Worm (Caenorhabditis elegans) whole organism, late embryonic: Measurements from ENCODE around the gene swt-6.
A peak's percentile ranks its signal among the peaks of the same experiment; 100 is the strongest.

Experiments
- C38D4.7 ChIP-seq: fragments of 200-800 bp; sonication (Bioruptor generic); optimal IDR thresholded peaks from 2 replicates; lab custom pipeline; 2018; ENCODE audit warnings: mild to moderate bottlenecking, missing genetic modification characterization, moderate library complexity, missing compliant biosample characterization
- F13H6.1 ChIP-seq: sonication (generic microtip); optimal IDR thresholded peaks from 2 replicates; lab custom pipeline; 2016; ENCODE audit warnings: missing genetic modification characterization, missing compliant biosample characterization
- K09A11.1 ChIP-seq: sonication (generic microtip); optimal IDR thresholded peaks from 2 replicates; lab custom pipeline; 2017; ENCODE audit warnings: antibody characterized with exemption, mild to moderate bottlenecking, missing genetic modification characterization, missing compliant biosample characterization; ENCODE audit not compliant: insufficient read depth
- T23F11.4 ChIP-seq: fragments of 200-800 bp; sonication (Bioruptor generic); optimal IDR thresholded peaks from 2 replicates; lab custom pipeline; 2018; ENCODE audit warnings: mild to moderate bottlenecking, missing genetic modification characterization, missing compliant biosample characterization
- ahr-1 ChIP-seq: sonication (generic microtip); optimal IDR thresholded peaks from 2 replicates; lab custom pipeline; 2016; ENCODE audit warnings: missing genetic modification characterization, missing compliant biosample characterization
- ama-1 ChIP-seq: fragments of 150-350 bp; optimal IDR thresholded peaks from 2 replicates; lab custom pipeline; 2014
- ceh-19 ChIP-seq: fragments of 200-800 bp; sonication (Bioruptor generic); optimal IDR thresholded peaks from 2 replicates; lab custom pipeline; 2018; ENCODE audit warnings: mild to moderate bottlenecking, missing genetic modification characterization, missing compliant biosample characterization
- ceh-2 ChIP-seq: sonication (generic microtip); optimal IDR thresholded peaks from 2 replicates; lab custom pipeline; 2016; ENCODE audit warnings: missing genotype, missing genetic modification characterization, missing compliant biosample characterization
- ceh-31 ChIP-seq: sonication (generic microtip); optimal IDR thresholded peaks from 2 replicates; lab custom pipeline; 2016; ENCODE audit warnings: missing genetic modification characterization, missing compliant biosample characterization
- ceh-34 ChIP-seq: sonication (generic microtip); optimal IDR thresholded peaks from 2 replicates; lab custom pipeline; 2016; ENCODE audit warnings: mild to moderate bottlenecking, missing genetic modification characterization, missing compliant biosample characterization
- ceh-45 ChIP-seq: fragments of 200-800 bp; sonication (Bioruptor generic); IDR thresholded peaks from 2 replicates; pipeline ENCODE4 v1.3.6; 2022; ENCODE audit warnings: missing genetic modification reagents, missing genetic modification characterization, missing compliant biosample characterization
- ceh-9 ChIP-seq: sonication (generic microtip); optimal IDR thresholded peaks from 2 replicates; lab custom pipeline; 2016; ENCODE audit warnings: mild to moderate bottlenecking, missing genetic modification characterization, inconsistent platforms, missing compliant biosample characterization
- che-1 ChIP-seq: sonication (generic microtip); optimal IDR thresholded peaks from 2 replicates; lab custom pipeline; 2016; ENCODE audit warnings: mild to moderate bottlenecking, missing genetic modification characterization, missing compliant biosample characterization
- dve-1 ChIP-seq: sonication (generic microtip); optimal IDR thresholded peaks from 2 replicates; lab custom pipeline; 2017; ENCODE audit warnings: antibody characterized with exemption, mild to moderate bottlenecking, missing genetic modification characterization, missing compliant biosample characterization
- elt-2 ChIP-seq: sonication (generic microtip); optimal IDR thresholded peaks from 2 replicates; lab custom pipeline; 2016; ENCODE audit warnings: missing genetic modification reagents, missing genetic modification characterization, missing compliant biosample characterization
- elt-4 ChIP-seq: sonication (generic microtip); optimal IDR thresholded peaks from 2 replicates; lab custom pipeline; 2016; ENCODE audit warnings: missing genetic modification characterization, missing compliant biosample characterization
- gmeb-2 ChIP-seq: sonication (generic microtip); optimal IDR thresholded peaks from 2 replicates; lab custom pipeline; 2016; ENCODE audit warnings: missing genetic modification characterization, inconsistent platforms, missing compliant biosample characterization
- hlh-15 ChIP-seq: sonication (generic microtip); optimal IDR thresholded peaks from 2 replicates; lab custom pipeline; 2016; ENCODE audit warnings: missing genetic modification characterization, missing compliant biosample characterization
- hlh-30 ChIP-seq: sonication (generic microtip); optimal IDR thresholded peaks from 2 replicates; lab custom pipeline; 2017; ENCODE audit warnings: antibody characterized with exemption, missing genetic modification characterization, missing compliant biosample characterization; ENCODE audit not compliant: insufficient read depth
- lim-6 ChIP-seq: sonication (generic microtip); optimal IDR thresholded peaks from 2 replicates; lab custom pipeline; 2016; ENCODE audit warnings: missing genetic modification characterization, missing compliant biosample characterization
- lin-11 ChIP-seq: fragments of 200-800 bp; sonication (Bioruptor generic); optimal IDR thresholded peaks from 2 replicates; lab custom pipeline; 2018; ENCODE audit warnings: mild to moderate bottlenecking, missing genetic modification characterization, missing compliant biosample characterization
- mec-3 ChIP-seq: sonication (generic microtip); optimal IDR thresholded peaks from 2 replicates; lab custom pipeline; 2016; ENCODE audit warnings: borderline replicate concordance, missing genetic modification characterization, missing compliant biosample characterization
- nhr-232 ChIP-seq: sonication (generic microtip); optimal IDR thresholded peaks from 2 replicates; lab custom pipeline; 2016; ENCODE audit warnings: missing genetic modification characterization, missing compliant biosample characterization
- odd-2 ChIP-seq: sonication (generic microtip); optimal IDR thresholded peaks from 2 replicates; lab custom pipeline; 2017; ENCODE audit warnings: antibody characterized with exemption, mild to moderate bottlenecking, missing genetic modification characterization, missing compliant biosample characterization
- pat-9 ChIP-seq: fragments of 200-800 bp; sonication (Bioruptor generic); optimal IDR thresholded peaks from 2 replicates; lab custom pipeline; 2018; ENCODE audit warnings: mild to moderate bottlenecking, missing genetic modification characterization, moderate library complexity, missing compliant biosample characterization
- pax-1 ChIP-seq: fragments of 150-350 bp; optimal IDR thresholded peaks from 2 replicates; lab custom pipeline; 2014; ENCODE audit warnings: missing biosample characterization, missing genetic modification characterization
- pha-4 ChIP-seq: fragments of 150-350 bp; optimal IDR thresholded peaks from 2 replicates; lab custom pipeline; 2018; ENCODE audit warnings: missing biosample characterization, missing genetic modification reagents, missing genetic modification characterization
- rnt-1 ChIP-seq: sonication (generic microtip); optimal IDR thresholded peaks from 2 replicates; lab custom pipeline; 2016; ENCODE audit warnings: missing genetic modification characterization, missing compliant biosample characterization
- syd-9 ChIP-seq: sonication (generic microtip); optimal IDR thresholded peaks from 2 replicates; lab custom pipeline; 2016; ENCODE audit warnings: mild to moderate bottlenecking, missing genetic modification characterization, moderate library complexity, missing compliant biosample characterization
- tbx-2 ChIP-seq: sonication (generic microtip); optimal IDR thresholded peaks from 2 replicates; lab custom pipeline; 2016; ENCODE audit warnings: missing genetic modification characterization, missing compliant biosample characterization
- unc-3 ChIP-seq, 2 experiments: fragments of 200-800 bp in 1 of 2; sonication (Bioruptor generic) in 1 of 2; sonication (generic microtip) in 1 of 2; conservative IDR thresholded peaks in 1 of 2; optimal IDR thresholded peaks in 1 of 2; 2 replicates each; pipeline versions ENCODE4 v1.3.6 to Lab custom; 2016 to 2022; ENCODE audit warnings: missing compliant biosample characterization in 2 of 2, missing genetic modification characterization in 2 of 2, missing genetic modification reagents in 1 of 2
- unc-55 ChIP-seq: sonication (generic microtip); optimal IDR thresholded peaks from 2 replicates; lab custom pipeline; 2017; ENCODE audit warnings: missing biosample characterization, missing genetic modification reagents, missing genetic modification characterization
- ztf-16 ChIP-seq: sonication (generic microtip); optimal IDR thresholded peaks from 2 replicates; lab custom pipeline; 2017; ENCODE audit warnings: missing genetic modification characterization, missing compliant biosample characterization

Gene swt-6

ce11 chrV:13909400-13909799, 44.8 kb upstream of the swt-6 start, which contains the start of gene C06B3.7:
C06B3.7 (plus strand) TSS chrV:13909686.
- TF ChIP-seq syd-9 (tag; lab: Kevin White, UChicago) (no peak), hlh-30 (tag; lab: Kevin White, UChicago) (peak; percentile 34), pha-4 (tag; lab: Kevin White, UChicago) (no peak)

ce11 chrV:13915390-13915789, 38.8 kb upstream of the swt-6 start, which contains the start of gene gcy-32:
gcy-32 (minus strand) TSS chrV:13915490.
- TF ChIP-seq rnt-1 (no peak), pha-4 (tag; lab: Kevin White, UChicago) (no peak), gmeb-2 (tag; lab: Kevin White, UChicago) (no peak), F13H6.1 (tag; lab: Kevin White, UChicago) (no peak), tbx-2 (no peak), syd-9 (tag; lab: Kevin White, UChicago) (no peak), ceh-9 (tag; lab: Kevin White, UChicago) (no peak), elt-2 (tag; lab: Kevin White, UChicago) (no peak), pax-1 (tag; lab: Kevin White, UChicago) (no peak), unc-55 (GFP tag; lab: Kevin White, UChicago) (no peak), odd-2 (tag; lab: Kevin White, UChicago) (no peak), hlh-30 (tag; lab: Kevin White, UChicago) (no peak), T23F11.4 (GFP tag; lab: Kevin White, UChicago) (no peak), dve-1 (no peak), ceh-2 (tag; lab: Kevin White, UChicago) (no peak), mec-3 (no peak), unc-3 (GFP tag; conservative IDR thresholded peaks at IDR 0.05; lab: Robert Waterston, UW) (no peak), unc-3 (tag; optimal IDR thresholded peaks at IDR 0.05; lab: Kevin White, UChicago) (no peak), ceh-34 (tag; lab: Kevin White, UChicago) (no peak)

DNA sequence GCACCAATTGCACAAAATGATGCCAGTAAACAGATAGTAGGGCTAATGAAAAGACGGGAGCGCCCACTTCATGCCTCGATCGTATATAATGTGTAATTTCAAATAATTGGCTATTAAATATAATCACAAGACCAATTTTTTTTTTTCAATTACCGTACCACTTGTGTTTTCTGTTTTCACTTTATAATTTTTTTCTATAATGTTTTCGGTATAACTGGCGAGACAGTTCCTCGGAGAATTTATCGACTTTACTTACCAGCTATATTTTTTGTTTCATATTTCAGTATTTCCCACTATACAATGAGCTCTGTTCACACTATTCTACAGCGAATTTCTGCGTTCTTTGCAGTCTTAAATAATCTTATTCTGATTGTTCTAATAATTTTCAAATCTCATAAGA, 38.0 kb upstream of the swt-6 start, which contains the start of gene str-252:
TSS of gene str-252 (plus strand) at position 301 of the 400 bp plus-strand sequence.
- TF ChIP-seq ama-1 (lab: Kevin White, UChicago) (no peak), lim-6 (tag; lab: Kevin White, UChicago) (no peak), pat-9 (tag; lab: Kevin White, UChicago) (no peak), ceh-34 (tag; lab: Kevin White, UChicago) (no peak), ceh-19 (GFP tag; lab: Kevin White, UChicago) (no peak), rnt-1 (no peak), K09A11.1 (tag; lab: Kevin White, UChicago) (no peak), ahr-1 (tag; lab: Kevin White, UChicago) (no peak), nhr-232 (tag; lab: Kevin White, UChicago) (no peak), ceh-31 (tag; lab: Kevin White, UChicago) (no peak), che-1 (no peak), unc-3 (GFP tag; conservative IDR thresholded peaks at IDR 0.05; lab: Robert Waterston, UW) (no peak), unc-3 (tag; optimal IDR thresholded peaks at IDR 0.05; lab: Kevin White, UChicago) (no peak), elt-4 (no peak), lin-11 (tag; lab: Kevin White, UChicago) (no peak), ztf-16 (tag; lab: Kevin White, UChicago) (no peak), C38D4.7 (GFP tag; lab: Kevin White, UChicago) (no peak)

- no peak for TF ChIP-seq hlh-15 (tag; lab: Kevin White, UChicago)
- no peak for TF ChIP-seq ztf-16 (tag; lab: Kevin White, UChicago)
- TF ChIP-seq K09A11.1 (tag; lab: Kevin White, UChicago): no peak
- no peak for TF ChIP-seq unc-3 (GFP tag; conservative IDR thresholded peaks at IDR 0.05; lab: Robert Waterston, UW)
- no peak for TF ChIP-seq unc-3 (tag; optimal IDR thresholded peaks at IDR 0.05; lab: Kevin White, UChicago)
- TF ChIP-seq ceh-45: no peak
- no peak for TF ChIP-seq tbx-2
These were observed 35.8 kb upstream of the swt-6 start, which contains the start of gene str-250 for ce11 chrV:13918341-13918740. str-250 (plus strand) TSS chrV:13918641.
